Worm (Caenorhabditis elegans): ENCODE results near the gene C56G2.4.

C56G2.4 gene

ce11 chrIII:6300297-6300696 is 31.2 kb upstream of the C56G2.4 start:
- no peak for TF ChIP-seq C34F6.9 (tag; optimal IDR thresholded peaks at IDR 0.05)

ce11 chrIII:6303114-6303647 is 28.4 kb upstream of the C56G2.4 start, which contains the start of gene F47D12.9:
F47D12.9 (minus strand) TSS chrIII:6303380.
- TF ChIP-seq sma-3 (GFP tag; optimal IDR thresholded peaks at IDR 0.05) (peak; percentile 89), nhr-237 (tag; optimal IDR thresholded peaks at IDR 0.05) (no peak), ztf-4 (tag; optimal IDR thresholded peaks at IDR 0.05) (peak; percentile 49), nhr-11 (tag; optimal IDR thresholded peaks at IDR 0.05) (no peak), unc-62 (GFP tag; optimal IDR thresholded peaks at IDR 0.05) (no peak), skn-1 (tag; optimal IDR thresholded peaks at IDR 0.05) (no peak), mbf-1 (tag; optimal IDR thresholded peaks at IDR 0.05) (no peak), ztf-1 (GFP tag; conservative IDR thresholded peaks at IDR 0.05) (no peak), R02D3.7 (tag; optimal IDR thresholded peaks at IDR 0.05) (no peak), nhr-25 (tag; optimal IDR thresholded peaks at IDR 0.05) (peak; percentile 87), Y55F3AM.14 (GFP tag; optimal IDR thresholded peaks at IDR 0.05) (no peak), egl-27 (tag; optimal IDR thresholded peaks at IDR 0.05) (peak; percentile 25), unc-39 (tag; optimal IDR thresholded peaks at IDR 0.05) (no peak), ama-1 (optimal IDR thresholded peaks at IDR 0.05) (peak; percentile 56), snpc-4 (tag; optimal IDR thresholded peaks at IDR 0.05) (no peak), ceh-82 (tag; optimal IDR thresholded peaks at IDR 0.05) (no peak), nhr-129 (tag; optimal IDR thresholded peaks at IDR 0.05) (peak; percentile 93), C34F6.9 (tag; optimal IDR thresholded peaks at IDR 0.05) (peak; percentile 93), sem-4 (tag; optimal IDR thresholded peaks at IDR 0.05) (peak; percentile 82), nhr-21 (tag; optimal IDR thresholded peaks at IDR 0.05) (peak; percentile 85), lin-11 (tag; optimal IDR thresholded peaks at IDR 0.05) (no peak), lsy-2 (tag; optimal IDR thresholded peaks at IDR 0.05) (peak; percentile 56 to 85), nhr-23 (tag; optimal IDR thresholded peaks at IDR 0.05) (no peak), gmeb-1 (tag; optimal IDR thresholded peaks at IDR 0.05) (peak; percentile 51), blmp-1 (tag; optimal IDR thresholded peaks at IDR 0.05; ENCODE audit: insufficient read depth) (peak; percentile 61), mab-5 (tag; optimal IDR thresholded peaks at IDR 0.05) (no peak), ZK546.5 (tag; optimal IDR thresholded peaks at IDR 0.05) (no peak), crh-2 (tag; optimal IDR thresholded peaks at IDR 0.05) (peak; percentile 86), alr-1 (tag; optimal IDR thresholded peaks at IDR 0.05) (no peak), aly-2 (tag; optimal IDR thresholded peaks at IDR 0.05) (no peak), unc-55 (GFP tag; optimal IDR thresholded peaks at IDR 0.05) (peak; percentile 72), mdl-1 (tag; optimal IDR thresholded peaks at IDR 0.05) (peak; percentile 4 to 80), elt-3 (tag; optimal IDR thresholded peaks at IDR 0.05) (no peak), elt-1 (tag; optimal IDR thresholded peaks at IDR 0.05) (no peak), ceh-16 (tag; optimal IDR thresholded peaks at IDR 0.05) (no peak), lin-13 (GFP tag; optimal IDR thresholded peaks at IDR 0.05) (peak; percentile 36), sma-9 (GFP tag; optimal IDR thresholded peaks at IDR 0.05) (peak; percentile 54), sma-9 (tag; optimal IDR thresholded peaks at IDR 0.05) (no peak), F13H6.1 (tag; optimal IDR thresholded peaks at IDR 0.05) (peak; percentile 68), nhr-10 (tag; optimal IDR thresholded peaks at IDR 0.05) (no peak), fos-1 (tag; optimal IDR thresholded peaks at IDR 0.05) (peak; percentile 43), zag-1 (tag; optimal IDR thresholded peaks at IDR 0.05) (peak; percentile 52), lin-39 (tag; optimal IDR thresholded peaks at IDR 0.05) (no peak), ztf-11 (tag; optimal IDR thresholded peaks at IDR 0.05) (no peak), dmd-4 (tag; optimal IDR thresholded peaks at IDR 0.05) (no peak), nhr-12 (tag; optimal IDR thresholded peaks at IDR 0.05) (no peak), peb-1 (tag; optimal IDR thresholded peaks at IDR 0.05) (no peak), nhr-6 (tag; optimal IDR thresholded peaks at IDR 0.05) (peak; percentile 69), nhr-77 (tag; optimal IDR thresholded peaks at IDR 0.05) (no peak)

Measured in whole organism, L2 larva.